Worm (Caenorhabditis elegans): Measurements from ENCODE around the gene atg-13.

atg-13 gene

ce11 chrIII:8121132-8121531 lies 36.9 kb downstream of the atg-13 start, which contains the start of gene gei-8:
Gene gei-8 (minus strand): TSS chrIII:8121232.
- no peak for TF ChIP-seq unc-62 (GFP tag; optimal IDR thresholded peaks at IDR 0.05)

ce11 chrIII:8117155-8117554 lies 40.8 kb downstream of the atg-13 start:
- no peak for TF ChIP-seq unc-62 (GFP tag; optimal IDR thresholded peaks at IDR 0.05)

ce11 chrIII:8115877-8116276 lies 42.1 kb downstream of the atg-13 start:
- TF ChIP-seq unc-62 (GFP tag; optimal IDR thresholded peaks at IDR 0.05), result no peak

ce11 chrIII:8111347-8111746 lies 46.6 kb downstream of the atg-13 start:
- TF ChIP-seq unc-62 (GFP tag; optimal IDR thresholded peaks at IDR 0.05), result no peak

ce11 chrIII:8109459-8110057 lies 48.4 kb downstream of the atg-13 start:
- TF ChIP-seq unc-62 (GFP tag; optimal IDR thresholded peaks at IDR 0.05), result no peak

ce11 chrIII:8108490-8108889 lies 49.5 kb downstream of the atg-13 start, which contains the start of gene C14B9.3:
Gene C14B9.3 (plus strand): TSS chrIII:8108790.
- no peak for TF ChIP-seq unc-62 (GFP tag; optimal IDR thresholded peaks at IDR 0.05)

- no peak for TF ChIP-seq unc-62 (GFP tag; optimal IDR thresholded peaks at IDR 0.05)
These were observed 51.5 kb downstream of the atg-13 start for ce11 chrIII:8106476-8106875.
